Fruit fly (Drosophila melanogaster) Kc167 (cell line): Measurements from ENCODE around the gene TpnC25D.

Source experiments
- Myc ChIP-seq: fragments of >200 bp; optimal IDR thresholded peaks from 2 replicates; lab custom pipeline; 2017; ENCODE audit warnings: missing external identifiers
- Sin3A ChIP-seq: fragments of >200 bp; optimal IDR thresholded peaks from 2 replicates; lab custom pipeline; 2018; ENCODE audit warnings: missing external identifiers
- h ChIP-seq: fragments of >200 bp; optimal IDR thresholded peaks from 3 replicates; lab custom pipeline; 2018; ENCODE audit warnings: missing external identifiers
- insv ChIP-seq: fragments of >200 bp; optimal IDR thresholded peaks from 3 replicates; lab custom pipeline; 2018; ENCODE audit warnings: missing external identifiers
- psq ChIP-seq: fragments of >200 bp; optimal IDR thresholded peaks from 2 replicates; lab custom pipeline; 2017; ENCODE audit warnings: missing external identifiers
- ttk ChIP-seq: sonication (Bioruptor generic); optimal IDR thresholded peaks from 2 replicates; lab custom pipeline; 2017; ENCODE audit warnings: missing external identifiers

TpnC25D gene

dm6 chr2L:5223317-5223716 lies 6.8 kb downstream of the TpnC25D start:
- no peak for TF ChIP-seq Sin3A (lab: Kevin White, UChicago)
- no peak for TF ChIP-seq Myc (lab: Kevin White, UChicago)
- TF ChIP-seq h = no peak
- TF ChIP-seq ttk = no peak

- TF ChIP-seq Myc (lab: Kevin White, UChicago) = no peak
- TF ChIP-seq insv (lab: Kevin White, UChicago) = no peak
- TF ChIP-seq ttk = no peak
- TF ChIP-seq Sin3A (lab: Kevin White, UChicago) = no peak
- no peak for TF ChIP-seq psq (lab: Kevin White, UChicago)
- TF ChIP-seq h = no peak
These were observed 8.3 kb downstream of the TpnC25D start for dm6 chr2L:5224724-5225319.

DNA sequence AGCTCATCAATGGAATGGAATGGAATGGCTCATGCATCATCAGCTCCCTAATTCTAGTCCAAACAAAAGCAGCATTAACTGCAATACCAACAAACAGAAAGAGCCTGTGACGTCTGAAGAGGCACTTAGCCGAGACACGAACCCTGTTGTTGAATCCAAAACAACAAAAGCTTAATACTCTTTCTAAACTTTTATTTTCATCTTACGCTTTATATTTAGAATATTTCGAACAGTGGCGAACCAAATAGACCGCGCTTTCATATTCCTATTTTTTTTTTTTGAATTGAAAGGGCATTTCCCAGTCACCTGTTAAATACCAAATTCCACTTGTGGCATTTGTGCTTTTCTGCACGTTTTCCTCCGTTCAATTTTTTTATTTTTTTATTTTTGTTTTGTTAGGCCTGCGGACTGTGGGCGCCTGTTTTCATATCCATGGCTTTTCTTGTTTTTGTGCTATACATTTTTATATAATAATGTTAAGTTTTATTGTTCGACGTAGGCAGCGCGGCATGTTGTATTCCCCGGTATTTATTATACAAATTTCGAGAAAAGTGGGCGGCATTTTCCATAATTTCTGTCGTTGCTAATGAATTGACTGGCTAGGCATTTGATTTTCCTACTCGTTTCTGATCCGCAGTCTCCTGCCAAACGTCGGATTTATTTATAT lies 9.2 kb downstream of the TpnC25D start:
- no peak for TF ChIP-seq insv (lab: Kevin White, UChicago)
- TF ChIP-seq Sin3A (lab: Kevin White, UChicago) = no peak
- no peak for TF ChIP-seq ttk
- no peak for TF ChIP-seq Myc (lab: Kevin White, UChicago)
- no peak for TF ChIP-seq psq (lab: Kevin White, UChicago)
- TF ChIP-seq h = no peak

dm6 chr2L:5226891-5227554 lies 10.5 kb downstream of the TpnC25D start:
- TF ChIP-seq h = no peak
- no peak for TF ChIP-seq psq (lab: Kevin White, UChicago)
- TF ChIP-seq ttk = no peak
- TF ChIP-seq Myc (lab: Kevin White, UChicago) = no peak
- no peak for TF ChIP-seq Sin3A (lab: Kevin White, UChicago)
- TF ChIP-seq insv (lab: Kevin White, UChicago) = no peak

DNA sequence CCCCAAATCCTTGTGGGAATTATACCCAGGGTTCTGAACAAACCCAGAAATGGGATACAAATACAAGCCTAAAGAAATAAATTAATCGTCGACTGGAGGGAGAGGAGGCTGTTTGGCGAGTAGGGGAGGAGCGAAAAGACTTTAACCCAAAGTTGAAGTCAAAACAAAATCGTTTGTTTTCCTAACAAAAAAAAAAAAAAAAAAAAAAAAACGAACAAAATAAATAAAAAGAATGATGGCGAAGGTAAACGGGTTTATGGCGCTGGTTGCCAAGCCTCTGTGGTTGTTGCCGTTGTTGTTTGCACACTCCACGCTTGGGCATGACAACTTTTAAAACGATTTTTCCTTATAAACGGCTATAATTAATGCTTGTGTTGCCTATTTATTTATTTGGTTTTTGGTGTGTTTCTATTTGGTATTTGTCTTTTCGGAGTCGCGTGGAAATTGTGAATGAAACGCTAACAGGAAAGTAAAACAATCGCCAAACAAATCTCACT lies 12.1 kb downstream of the TpnC25D start:
- TF ChIP-seq ttk (no peak), Myc (lab: Kevin White, UChicago) (no peak), psq (lab: Kevin White, UChicago) (no peak), insv (lab: Kevin White, UChicago) (no peak), Sin3A (lab: Kevin White, UChicago) (no peak), h (no peak)

DNA sequence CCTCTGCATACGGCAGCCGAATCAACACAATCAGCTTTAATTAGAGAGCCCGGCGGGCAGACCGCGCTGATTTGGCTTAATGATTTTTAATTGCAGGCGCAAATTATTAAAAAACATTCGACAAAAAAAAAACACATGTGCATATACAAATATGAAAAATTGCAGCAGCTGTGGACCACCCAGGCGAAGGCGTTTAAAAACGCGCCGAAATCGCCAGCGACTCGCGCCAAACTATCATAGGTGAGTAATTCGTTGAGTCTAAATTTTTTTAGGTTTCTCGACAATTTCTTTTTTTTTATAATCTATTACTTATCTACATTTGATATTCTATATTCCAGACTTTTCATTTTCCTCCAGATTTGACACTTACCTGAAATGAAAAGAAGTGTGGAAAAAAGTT lies 12.7 kb downstream of the TpnC25D start:
- TF ChIP-seq insv (lab: Kevin White, UChicago) = no peak
- no peak for TF ChIP-seq h
- TF ChIP-seq Sin3A (lab: Kevin White, UChicago) = no peak
- no peak for TF ChIP-seq ttk
- no peak for TF ChIP-seq psq (lab: Kevin White, UChicago)
- no peak for TF ChIP-seq Myc (lab: Kevin White, UChicago)

- TF ChIP-seq h = no peak
- no peak for TF ChIP-seq Sin3A (lab: Kevin White, UChicago)
- no peak for TF ChIP-seq ttk
- no peak for TF ChIP-seq psq (lab: Kevin White, UChicago)
- no peak for TF ChIP-seq insv (lab: Kevin White, UChicago)
- no peak for TF ChIP-seq Myc (lab: Kevin White, UChicago)
These were observed 13.3 kb downstream of the TpnC25D start for dm6 chr2L:5229735-5230347.

DNA sequence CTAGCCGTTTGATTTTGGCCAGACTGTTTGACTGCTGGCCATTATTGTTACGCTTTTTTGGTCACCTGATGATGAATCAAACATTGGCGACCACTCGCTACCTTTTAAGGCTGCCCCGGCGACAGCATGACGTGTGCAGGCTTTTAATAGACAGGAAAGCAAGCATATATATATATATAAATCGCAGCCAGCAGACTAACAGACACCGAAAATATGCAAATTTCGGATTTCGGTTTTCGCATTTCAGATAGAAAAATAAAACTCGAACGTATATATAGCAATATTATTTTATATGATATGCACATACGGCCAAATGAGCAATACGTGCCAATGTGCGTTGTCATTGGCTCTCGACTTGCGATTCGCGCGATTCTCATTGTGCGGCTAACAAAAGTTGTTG lies 14.3 kb downstream of the TpnC25D start:
- TF ChIP-seq h (no peak), ttk (no peak), insv (lab: Kevin White, UChicago) (no peak), Myc (lab: Kevin White, UChicago) (no peak), Sin3A (lab: Kevin White, UChicago) (no peak)

DNA sequence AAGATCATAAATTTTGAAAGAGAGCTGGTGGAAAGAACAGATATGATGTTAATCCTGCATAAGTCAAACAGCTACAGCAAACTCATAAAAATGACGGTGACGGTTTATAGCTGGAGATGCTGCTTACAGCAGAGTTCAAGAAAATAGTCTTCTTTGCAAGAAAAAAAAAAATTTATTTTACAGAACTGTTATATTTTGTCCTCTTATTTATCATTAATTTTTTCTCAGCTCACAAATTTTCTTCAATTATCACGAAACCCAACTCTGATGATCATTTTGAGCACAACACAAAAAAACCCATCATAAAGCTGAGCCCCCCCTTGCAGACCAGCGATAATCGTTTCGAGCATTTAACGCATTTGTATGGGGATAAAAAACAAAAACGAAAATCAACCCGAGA lies 14.9 kb downstream of the TpnC25D start:
- TF ChIP-seq insv (lab: Kevin White, UChicago) = no peak
- TF ChIP-seq Myc (lab: Kevin White, UChicago) = no peak
- no peak for TF ChIP-seq Sin3A (lab: Kevin White, UChicago)
- no peak for TF ChIP-seq psq (lab: Kevin White, UChicago)
- TF ChIP-seq h = no peak
- no peak for TF ChIP-seq ttk

DNA sequence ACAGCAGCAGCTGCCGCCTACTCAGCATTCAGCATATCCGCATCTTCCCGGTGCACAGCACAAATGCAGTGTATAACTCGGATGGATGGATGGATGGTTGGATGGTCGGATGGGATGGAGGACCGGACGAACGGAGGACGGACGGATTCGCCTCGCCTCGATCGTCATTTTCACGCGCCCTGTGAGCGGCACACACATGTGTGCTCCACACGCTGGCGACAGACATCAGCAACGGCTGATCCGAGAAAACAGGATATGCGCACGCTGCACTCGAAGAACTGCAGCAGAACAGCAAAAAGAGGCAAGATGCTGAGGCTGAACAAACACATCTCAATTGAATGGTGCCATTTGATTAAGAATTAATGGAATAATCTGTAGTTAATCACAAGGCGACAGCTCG lies 15.7 kb downstream of the TpnC25D start:
- TF ChIP-seq insv (lab: Kevin White, UChicago) = no peak
- TF ChIP-seq ttk = no peak
- TF ChIP-seq Sin3A (lab: Kevin White, UChicago) = no peak
- no peak for TF ChIP-seq psq (lab: Kevin White, UChicago)
- TF ChIP-seq Myc (lab: Kevin White, UChicago) = no peak
- TF ChIP-seq h = no peak

DNA sequence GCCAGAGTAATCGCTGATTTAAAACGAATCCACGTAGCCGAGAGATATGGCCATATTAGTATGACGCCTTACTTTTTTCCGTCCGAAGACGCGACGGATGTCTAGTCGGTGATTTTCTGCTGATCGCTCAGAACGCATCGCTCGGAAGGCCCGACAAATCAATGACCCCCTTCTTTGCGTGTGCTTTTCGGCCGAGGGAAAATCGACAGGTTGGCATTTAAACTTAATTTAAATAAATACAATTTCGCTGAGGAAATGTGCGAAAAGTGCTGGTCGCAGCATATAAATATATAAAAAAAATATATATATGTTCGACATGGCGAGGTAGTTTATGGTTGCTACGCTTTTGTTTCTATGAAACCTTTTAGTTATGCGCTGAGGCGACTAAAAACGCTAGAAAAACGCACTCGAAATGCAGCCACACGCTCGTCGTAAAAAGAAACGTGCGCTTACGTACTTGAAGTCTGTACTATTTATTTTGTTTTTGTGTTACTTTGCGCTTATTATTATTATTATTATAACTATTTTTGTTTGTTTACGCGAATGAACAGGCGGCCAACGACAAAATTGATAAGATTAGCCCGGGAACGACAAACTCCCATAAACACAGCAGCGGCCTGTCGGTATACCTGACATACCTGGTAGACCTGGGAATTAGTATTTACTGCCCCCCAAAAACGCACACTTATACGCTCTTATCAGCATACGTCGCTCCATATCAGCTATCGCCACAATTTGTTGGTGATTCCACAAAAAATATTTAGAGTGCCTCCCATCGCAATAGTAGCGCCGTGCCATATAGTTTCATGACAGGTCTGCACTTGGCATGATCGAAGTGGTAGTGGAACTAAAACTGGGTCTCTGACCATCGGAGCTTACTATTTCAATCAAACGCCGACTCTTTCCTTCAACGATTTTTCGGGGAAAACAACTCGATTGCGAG lies 16.7 kb downstream of the TpnC25D start:
- TF ChIP-seq ttk = no peak
- no peak for TF ChIP-seq psq (lab: Kevin White, UChicago)
- TF ChIP-seq insv (lab: Kevin White, UChicago) = no peak
- no peak for TF ChIP-seq h
- no peak for TF ChIP-seq Myc (lab: Kevin White, UChicago)
- no peak for TF ChIP-seq Sin3A (lab: Kevin White, UChicago)
